Worm (Caenorhabditis elegans) whole organism, L4/young adult: ENCODE data around the gene W07G4.2.

Experiments used
- W03F9.2 ChIP-seq: fragments of 150-350 bp; optimal IDR thresholded peaks from 2 replicates; lab custom pipeline; 2014; ENCODE audit warnings: missing biosample characterization, missing genetic modification characterization
- dao-5 ChIP-seq: sonication (generic microtip); optimal IDR thresholded peaks from 2 replicates; lab custom pipeline; 2016; ENCODE audit warnings: missing genotype, missing genetic modification characterization, moderate library complexity, missing compliant biosample characterization
- him-1 ChIP-seq: sonication (generic microtip); optimal IDR thresholded peaks from 2 replicates; lab custom pipeline; 2016; ENCODE audit warnings: missing genotype, missing genetic modification reagents, missing genetic modification characterization, missing compliant biosample characterization

- TF ChIP-seq him-1 (tag; lab: Kevin White, UChicago) (no peak), dao-5 (no peak), W03F9.2 (tag; lab: Kevin White, UChicago) (no peak)
Measured at ce11 chrV:13036466-13036865, at the start of gene W07G4.2.
